Worm (Caenorhabditis elegans): ENCODE results near the gene str-60.

DNA sequence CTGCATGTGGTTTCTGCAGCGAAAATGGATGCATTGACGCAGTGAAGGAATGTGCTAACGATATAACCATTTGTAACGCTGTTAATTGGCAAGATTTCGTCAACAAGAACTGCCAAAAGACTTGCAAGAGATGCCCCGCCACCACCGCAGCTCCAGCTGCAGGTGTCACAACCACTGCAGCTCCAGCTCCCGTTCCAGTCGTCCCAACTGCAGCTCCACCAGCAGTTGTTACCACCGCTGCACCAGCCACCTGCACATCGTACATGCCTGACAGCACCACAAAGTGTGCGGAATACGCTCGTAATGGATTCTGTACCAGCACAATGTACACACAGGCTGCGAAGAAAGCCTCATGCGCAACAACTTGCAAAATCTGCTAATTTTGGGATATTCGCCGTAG lies 14.9 kb downstream of the str-60 start:
- TF ChIP-seq ces-1 (GFP tag; optimal IDR thresholded peaks at IDR 0.05) (no peak), lsy-2 (tag; optimal IDR thresholded peaks at IDR 0.05) (no peak), sptf-1 (tag; optimal IDR thresholded peaks at IDR 0.05) (no peak), nhr-237 (tag; optimal IDR thresholded peaks at IDR 0.05) (no peak), ztf-11 (tag; optimal IDR thresholded peaks at IDR 0.05) (no peak), snpc-4 (tag; optimal IDR thresholded peaks at IDR 0.05) (no peak), ceh-43 (GFP tag; optimal IDR thresholded peaks at IDR 0.05) (no peak), sem-2 (GFP tag; optimal IDR thresholded peaks at IDR 0.05) (no peak), unc-39 (tag; optimal IDR thresholded peaks at IDR 0.05) (no peak)

All from whole organism, mixed stage, embryonic.